Worm (Caenorhabditis elegans): Measurements from ENCODE around the gene F47B8.1.

DNA sequence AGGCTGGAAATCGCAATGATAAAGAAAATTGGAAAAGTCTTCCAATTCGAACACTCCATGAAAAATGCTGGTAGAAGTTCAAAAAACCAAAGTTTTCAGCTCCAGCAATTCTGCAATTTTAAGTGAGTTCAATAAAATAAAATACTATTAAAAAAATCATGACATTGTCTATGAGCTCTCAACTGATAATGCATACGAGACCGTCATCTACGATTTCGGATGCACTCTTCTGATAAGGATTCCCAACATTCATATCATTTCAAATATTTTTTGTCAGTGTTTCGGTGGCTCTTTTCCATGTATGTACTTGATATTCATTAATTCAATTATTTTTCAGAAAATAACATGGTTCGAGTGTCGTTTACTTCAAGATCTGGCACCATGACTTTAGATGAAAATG is 13.1 kb downstream of the F47B8.1 start, which contains the start of gene F14D7.6:
- TF ChIP-seq fkh-10 (GFP tag; optimal IDR thresholded peaks at IDR 0.05), result no peak
- TF ChIP-seq ceh-82 (tag; optimal IDR thresholded peaks at IDR 0.05), result no peak
- no peak for TF ChIP-seq nhr-25 (tag; optimal IDR thresholded peaks at IDR 0.05)
- no peak for TF ChIP-seq unc-62 (GFP tag; optimal IDR thresholded peaks at IDR 0.05)
- no peak for TF ChIP-seq nhr-28 (tag; optimal IDR thresholded peaks at IDR 0.05)
- TF ChIP-seq elt-1 (tag; optimal IDR thresholded peaks at IDR 0.05), result no peak
- TF ChIP-seq unc-39 (tag; optimal IDR thresholded peaks at IDR 0.05), result no peak
- no peak for TF ChIP-seq elt-3 (tag; optimal IDR thresholded peaks at IDR 0.05)
- TF ChIP-seq ama-1 (optimal IDR thresholded peaks at IDR 0.05), result no peak
- TF ChIP-seq ceh-28 (tag; optimal IDR thresholded peaks at IDR 0.05), result no peak
- no peak for TF ChIP-seq nhr-11 (tag; optimal IDR thresholded peaks at IDR 0.05)

Data from whole organism, L3 larva.